Fruit fly (Drosophila melanogaster): ENCODE data around the gene CG8960.

dm6 chr3L:2164031-2164537, 32.7 kb upstream of the CG8960 start:
- TF ChIP-seq lz (GFP tag; optimal IDR thresholded peaks at IDR 0.05) (peak; percentile 90), achi (GFP tag; optimal IDR thresholded peaks at IDR 0.05) (peak; percentile 85), acj6 (GFP tag; optimal IDR thresholded peaks at IDR 0.05) (peak; percentile 88), Lpt (GFP tag; optimal IDR thresholded peaks at IDR 0.05) (peak; percentile 25), Hr39 (GFP tag; optimal IDR thresholded peaks at IDR 0.05) (peak; percentile 93)

All from whole organism, prepupa.